Worm (Caenorhabditis elegans): Measurements from ENCODE around the gene Y39A1A.22.

DNA sequence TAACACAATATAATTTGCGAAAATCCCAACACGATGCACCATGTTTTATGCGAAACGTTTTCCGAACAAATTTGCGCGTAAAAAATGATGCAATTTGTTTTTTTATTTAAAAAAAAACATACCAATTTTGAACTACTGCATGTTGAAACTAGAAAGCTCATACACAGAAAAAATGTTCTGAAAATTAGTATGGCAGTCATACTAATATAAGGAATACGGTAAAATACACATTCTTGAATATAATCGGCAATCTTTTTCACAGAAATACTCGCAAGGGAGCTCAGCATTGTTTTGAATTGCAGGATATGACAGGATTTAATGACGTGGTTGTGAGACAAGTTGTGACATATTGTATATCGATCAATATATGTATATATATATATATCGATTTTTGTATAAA lies 27.9 kb downstream of the Y39A1A.22 start, which contains the start of gene Y39A1A.16:
- TF ChIP-seq pat-9 (tag; optimal IDR thresholded peaks at IDR 0.05) = no peak
- no peak for TF ChIP-seq fkh-10 (GFP tag; optimal IDR thresholded peaks at IDR 0.05)
- TF ChIP-seq unc-86 (tag; optimal IDR thresholded peaks at IDR 0.05) = no peak
- no peak for TF ChIP-seq lim-6 (tag; optimal IDR thresholded peaks at IDR 0.05)
- no peak for TF ChIP-seq unc-42 (tag; optimal IDR thresholded peaks at IDR 0.05)
- TF ChIP-seq pax-1 (tag; optimal IDR thresholded peaks at IDR 0.05) = no peak
- no peak for TF ChIP-seq pros-1 (tag; optimal IDR thresholded peaks at IDR 0.05)
- TF ChIP-seq ceh-48 (tag; optimal IDR thresholded peaks at IDR 0.05) = no peak
- no peak for TF ChIP-seq C08G9.2 (tag; optimal IDR thresholded peaks at IDR 0.05)
- no peak for TF ChIP-seq ceh-6 (GFP tag; optimal IDR thresholded peaks at IDR 0.05)
- TF ChIP-seq unc-55 (GFP tag; optimal IDR thresholded peaks at IDR 0.05) = no peak
